Worm (Caenorhabditis elegans): ENCODE results near the gene aat-6.
"Not testable (repeated sequence)": the region's sequence is repeated elsewhere in the genome, so short reads cannot be mapped to it uniquely, and the experiment has no call there.

ce11 chrV:11504853-11505397, 34.5 kb upstream of the aat-6 start, which contains the start of the genes C55A6.1 and C55A6.10:
- TF ChIP-seq dve-1 (tag; optimal IDR thresholded peaks at IDR 0.05; ENCODE audit: insufficient read depth) (peak; percentile 56), R02D3.7 (tag; optimal IDR thresholded peaks at IDR 0.05) (peak; percentile 5)
- not testable (repeated sequence) for TF ChIP-seq ZK546.5 (tag; optimal IDR thresholded peaks at IDR 0.05); tag-97 (GFP tag; IDR thresholded peaks at IDR 0.05); fkh-10 (GFP tag; optimal IDR thresholded peaks at IDR 0.05); nhr-76 (tag; optimal IDR thresholded peaks at IDR 0.05)
